Fruit fly (Drosophila melanogaster) whole organism, embryonic: ENCODE data around the gene CG4972.
A peak's percentile ranks its signal among the peaks of the same experiment; 100 is the strongest.

Source experiments
- Atf6 ChIP-seq: fragments of 200-800 bp; sonication (Bioruptor generic); IDR thresholded peaks from 2 replicates; pipeline ENCODE4 v1.3.6; 2022; ENCODE audit warnings: missing biosample characterization, missing genetic modification characterization
- CG1233 ChIP-seq: fragments of 200-800 bp; sonication (Bioruptor generic); optimal IDR thresholded peaks from 4 replicates; lab custom pipeline; 2018; ENCODE audit warnings: missing biosample characterization, mild to moderate bottlenecking, missing genetic modification characterization
- CG12391 ChIP-seq: fragments of 200-800 bp; sonication (Bioruptor generic); optimal IDR thresholded peaks from 3 replicates; lab custom pipeline; 2018; ENCODE audit warnings: missing biosample characterization, mild to moderate bottlenecking, missing genetic modification characterization, moderate library complexity
- CG12659 ChIP-seq: fragments of 200-800 bp; sonication (Bioruptor generic); optimal IDR thresholded peaks from 3 replicates; lab custom pipeline; 2017; ENCODE audit warnings: mild to moderate bottlenecking, missing biosample characterization, missing genetic modification reagents, missing genetic modification characterization
- CG16815 ChIP-seq: fragments of 200-800 bp; sonication (Bioruptor generic); optimal IDR thresholded peaks from 3 replicates; lab custom pipeline; 2017; ENCODE audit warnings: missing biosample characterization, mild to moderate bottlenecking, missing genetic modification characterization
- CG1792 ChIP-seq: fragments of 200-800 bp; sonication (Bioruptor generic); optimal IDR thresholded peaks from 2 replicates; lab custom pipeline; 2016; ENCODE audit warnings: missing biosample characterization, missing genetic modification characterization
- CG18011 ChIP-seq: fragments of 200-800 bp; sonication (Bioruptor generic); optimal IDR thresholded peaks from 2 replicates; lab custom pipeline; 2017; ENCODE audit warnings: missing biosample characterization, missing genetic modification characterization, mild to moderate bottlenecking, moderate library complexity, missing genotype
- CG18262 ChIP-seq: fragments of 200-800 bp; optimal IDR thresholded peaks from 3 replicates; lab custom pipeline; 2019; ENCODE audit warnings: missing biosample characterization, mild to moderate bottlenecking, missing genetic modification characterization, moderate library complexity
- CG30020 ChIP-seq: fragments of 200-800 bp; optimal IDR thresholded peaks from 2 replicates; lab custom pipeline; 2019; ENCODE audit warnings: missing biosample characterization, mild to moderate bottlenecking, missing genetic modification characterization, moderate library complexity
- CG32767 ChIP-seq: fragments of 200-800 bp; sonication (Bioruptor generic); IDR thresholded peaks from 2 replicates; pipeline ENCODE4 v1.3.6; 2022; ENCODE audit warnings: missing biosample characterization, missing genetic modification characterization
- CG6683 ChIP-seq: fragments of 200-800 bp; sonication (Bioruptor generic); optimal IDR thresholded peaks from 2 replicates; lab custom pipeline; 2017; ENCODE audit warnings: missing biosample characterization, mild to moderate bottlenecking, missing genetic modification characterization, missing genetic modification reagents
- CG6689 ChIP-seq: fragments of 200-800 bp; sonication (Bioruptor generic); IDR thresholded peaks from 2 replicates; pipeline ENCODE4 v1.3.6; 2022; ENCODE audit warnings: missing biosample characterization, missing genetic modification characterization
- CG6765 ChIP-seq: fragments of 200-800 bp; sonication (Bioruptor generic); optimal IDR thresholded peaks from 3 replicates; lab custom pipeline; 2017; ENCODE audit warnings: missing biosample characterization, mild to moderate bottlenecking, missing genetic modification characterization
- CG7963 ChIP-seq: fragments of 200-800 bp; sonication (Bioruptor generic); IDR thresholded peaks from 3 replicates; pipeline ENCODE4 v1.3.6; 2022; ENCODE audit warnings: missing biosample characterization, missing genetic modification characterization; ENCODE audit not compliant: partially characterized antibody
- CG8089 ChIP-seq: fragments of 200-800 bp; sonication (Bioruptor generic); optimal IDR thresholded peaks from 3 replicates; lab custom pipeline; 2016; ENCODE audit warnings: missing biosample characterization, missing genetic modification characterization
- D19A ChIP-seq: fragments of 200-800 bp; optimal IDR thresholded peaks from 3 replicates; lab custom pipeline; 2019; ENCODE audit warnings: missing biosample characterization, mild to moderate bottlenecking, missing genetic modification characterization, moderate library complexity
- Dref ChIP-seq: fragments of 200-800 bp; sonication (Bioruptor generic); IDR thresholded peaks from 2 replicates; pipeline ENCODE4 v1.3.6; 2022; ENCODE audit warnings: missing biosample characterization, missing genetic modification characterization
- HmgD ChIP-seq: fragments of 200-800 bp; sonication (Bioruptor generic); optimal IDR thresholded peaks from 3 replicates; lab custom pipeline; 2016; ENCODE audit warnings: missing biosample characterization, missing genetic modification characterization
- MBD-R2 ChIP-seq: fragments of 200-800 bp; sonication (Bioruptor generic); IDR thresholded peaks from 2 replicates; pipeline ENCODE4 v1.3.6; 2022; ENCODE audit warnings: missing biosample characterization, missing genetic modification characterization
- Mes4 ChIP-seq: fragments of 200-800 bp; sonication (Bioruptor generic); optimal IDR thresholded peaks from 2 replicates; lab custom pipeline; 2016; ENCODE audit warnings: missing biosample characterization, missing genetic modification characterization
- Oaz ChIP-seq: fragments of 200-800 bp; sonication (Bioruptor generic); IDR thresholded peaks from 2 replicates; pipeline ENCODE4 v1.3.6; 2022; ENCODE audit warnings: missing biosample characterization, missing genetic modification characterization
- PHDP ChIP-seq: fragments of 200-800 bp; sonication (Bioruptor generic); optimal IDR thresholded peaks from 3 replicates; lab custom pipeline; 2018; ENCODE audit warnings: missing biosample characterization, mild to moderate bottlenecking, missing genetic modification characterization, moderate library complexity
- Sry-δ ChIP-seq: fragments of 200-800 bp; sonication (Bioruptor generic); optimal IDR thresholded peaks from 2 replicates; lab custom pipeline; 2016; ENCODE audit warnings: missing biosample characterization, missing genetic modification characterization
- Trl ChIP-seq, 3 experiments: fragments of >200 bp in 2 of 3; fragments of 200-800 bp in 1 of 3; sonication (Bioruptor generic) in 1 of 3; optimal IDR thresholded peaks; 2 replicates in 1 of 3; 3 replicates in 2 of 3; lab custom pipeline; 2016 to 2017; ENCODE audit warnings: missing biosample characterization in 1 of 3, missing genetic modification characterization in 1 of 3
- YL-1 ChIP-seq: fragments of 200-800 bp; sonication (Bioruptor generic); optimal IDR thresholded peaks from 3 replicates; lab custom pipeline; 2017; ENCODE audit warnings: missing biosample characterization, mild to moderate bottlenecking, missing genetic modification characterization
- ci ChIP-seq: fragments of 200-800 bp; sonication (Bioruptor generic); IDR thresholded peaks from 3 replicates; pipeline ENCODE4 v1.3.6; 2022; ENCODE audit warnings: missing biosample characterization, missing genetic modification characterization
- corto ChIP-seq: fragments of 200-800 bp; sonication (Bioruptor generic); optimal IDR thresholded peaks from 2 replicates; lab custom pipeline; 2016; ENCODE audit warnings: missing biosample characterization, mild to moderate bottlenecking, missing genetic modification characterization, moderate library complexity
- dpn ChIP-seq, 2 experiments: fragments of 200-800 bp; sonication (Bioruptor generic); optimal IDR thresholded peaks; 3 replicates each; lab custom pipeline; 2016; ENCODE audit warnings: missing biosample characterization in 2 of 2, missing genetic modification characterization in 2 of 2
- ewg ChIP-seq: fragments of 200-800 bp; sonication (Bioruptor generic); optimal IDR thresholded peaks from 3 replicates; lab custom pipeline; 2017; ENCODE audit warnings: mild to moderate bottlenecking, missing biosample characterization, missing genetic modification reagents, missing genetic modification characterization
- fd64A ChIP-seq: fragments of 200-800 bp; sonication (Bioruptor generic); optimal IDR thresholded peaks from 3 replicates; lab custom pipeline; 2018; ENCODE audit warnings: missing biosample characterization, mild to moderate bottlenecking, missing genetic modification characterization
- ftz-f1 ChIP-seq: fragments of 200-800 bp; sonication (Bioruptor generic); optimal IDR thresholded peaks from 2 replicates; lab custom pipeline; 2016; ENCODE audit warnings: missing biosample characterization, missing genetic modification characterization
- gem ChIP-seq: fragments of 200-800 bp; sonication (Bioruptor generic); optimal IDR thresholded peaks from 2 replicates; lab custom pipeline; 2019; ENCODE audit warnings: missing biosample characterization, mild to moderate bottlenecking, missing genetic modification characterization, moderate library complexity
- grau ChIP-seq: fragments of 200-800 bp; optimal IDR thresholded peaks from 3 replicates; lab custom pipeline; 2019; ENCODE audit warnings: missing biosample characterization, mild to moderate bottlenecking, missing genetic modification characterization, moderate library complexity
- gsb ChIP-seq: fragments of 200-800 bp; sonication (Bioruptor generic); IDR thresholded peaks from 2 replicates; pipeline ENCODE4 v1.3.6; 2022; ENCODE audit warnings: missing biosample characterization, missing genetic modification characterization
- lilli ChIP-seq: fragments of 200-800 bp; sonication (Bioruptor generic); optimal IDR thresholded peaks from 3 replicates; lab custom pipeline; 2016; ENCODE audit warnings: missing biosample characterization, missing genetic modification characterization
- mam ChIP-seq: fragments of 200-800 bp; sonication (Bioruptor generic); optimal IDR thresholded peaks from 3 replicates; lab custom pipeline; 2016; ENCODE audit warnings: missing biosample characterization, missing genetic modification characterization
- pho ChIP-seq: fragments of 200-800 bp; sonication (Bioruptor generic); optimal IDR thresholded peaks from 2 replicates; lab custom pipeline; 2016; ENCODE audit warnings: missing biosample characterization, missing genetic modification characterization
- phol ChIP-seq: fragments of 200-800 bp; sonication (Bioruptor generic); optimal IDR thresholded peaks from 3 replicates; lab custom pipeline; 2018; ENCODE audit warnings: missing biosample characterization, mild to moderate bottlenecking, missing genetic modification characterization, moderate library complexity
- pnt ChIP-seq: fragments of 200-800 bp; sonication (Bioruptor generic); optimal IDR thresholded peaks from 3 replicates; lab custom pipeline; 2016; ENCODE audit warnings: missing biosample characterization, missing genetic modification characterization
- sens ChIP-seq: fragments of 200-800 bp; sonication (Bioruptor generic); peaks from one replicate; lab custom pipeline; 2016; ENCODE audit warnings: missing biosample characterization, missing genetic modification characterization
- sisA ChIP-seq: fragments of 200-800 bp; sonication (Bioruptor generic); IDR thresholded peaks from 2 replicates; pipeline ENCODE4 v1.3.6; 2022; ENCODE audit warnings: missing biosample characterization, missing genetic modification characterization
- ssp ChIP-seq: fragments of 200-800 bp; sonication (Bioruptor generic); IDR thresholded peaks from 2 replicates; pipeline ENCODE4 v1.3.6; 2022; ENCODE audit warnings: missing biosample characterization, missing genetic modification characterization
- tio ChIP-seq: fragments of 200-800 bp; sonication (Bioruptor generic); optimal IDR thresholded peaks from 2 replicates; lab custom pipeline; 2017; ENCODE audit warnings: missing biosample characterization, missing genetic modification characterization, inconsistent platforms
- vvl ChIP-seq: fragments of 200-800 bp; sonication (Bioruptor generic); IDR thresholded peaks from 2 replicates; pipeline ENCODE4 v1.3.6; 2022; ENCODE audit warnings: missing biosample characterization, missing genetic modification characterization
- wek ChIP-seq: fragments of 200-800 bp; sonication (Bioruptor generic); optimal IDR thresholded peaks from 3 replicates; lab custom pipeline; 2018; ENCODE audit warnings: missing biosample characterization, mild to moderate bottlenecking, missing genetic modification characterization, moderate library complexity

Gene CG4972

DNA sequence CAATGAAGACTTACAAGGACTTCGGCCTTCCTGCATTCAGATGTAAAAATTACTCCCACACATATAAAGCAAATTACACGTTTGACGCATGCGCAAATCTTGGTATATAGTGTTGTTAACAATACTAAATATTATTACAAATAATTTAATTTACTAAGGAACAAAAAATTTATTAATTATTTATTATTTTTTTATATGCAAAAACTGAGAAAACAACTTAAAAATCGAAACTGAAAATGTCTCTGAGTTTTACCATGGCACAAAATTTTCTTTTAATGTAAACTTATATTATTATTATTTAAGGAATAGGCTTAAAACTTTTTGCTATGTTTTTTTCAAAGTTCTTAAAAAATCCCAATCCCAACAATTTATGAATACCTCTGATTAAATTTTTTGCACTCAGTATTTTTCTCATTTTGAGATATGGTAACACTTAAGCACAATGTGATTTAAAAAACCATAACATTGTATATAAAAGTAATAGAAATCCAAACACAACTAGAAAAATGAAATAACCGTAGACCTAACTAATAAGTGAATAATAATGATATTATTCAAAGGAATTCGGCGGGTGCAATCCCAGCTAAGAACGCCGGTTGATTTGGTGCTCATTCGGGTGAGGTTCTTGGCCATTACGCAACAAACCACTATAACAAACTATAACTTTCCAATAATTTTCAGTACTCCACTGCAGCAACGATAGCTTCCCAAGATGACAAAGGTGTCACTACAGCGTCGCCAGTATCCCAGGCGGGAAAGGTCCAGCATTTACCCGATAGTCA lies 16.7 kb downstream of the CG4972 start, which contains the start of the genes Schip1 and Cox10 (continued):
- TF ChIP-seq ewg (GFP tag; lab: Kevin White, UChicago), result peak; percentile 87
- TF ChIP-seq CG12391 (tag; lab: Kevin White, UChicago), result peak; percentile 72
- TF ChIP-seq CG8089 (GFP tag; lab: Kevin White, UChicago), result no peak
- no peak for TF ChIP-seq Sry-δ (GFP tag; lab: Kevin White, UChicago)
- no peak for TF ChIP-seq CG32767
- no peak for TF ChIP-seq CG7963 (GFP tag; lab: Robert Waterston, UW)
- no peak for TF ChIP-seq tio (GFP tag; lab: Kevin White, UChicago)
- TF ChIP-seq PHDP (tag; lab: Kevin White, UChicago), result peak; percentile 43
- no peak for TF ChIP-seq Trl (optimal IDR thresholded peaks at IDR 0.05; lab: Kevin White, UChicago)
- TF ChIP-seq Trl (GFP tag; optimal IDR thresholded peaks at IDR 0.05; lab: Kevin White, UChicago), result no peak
- no peak for TF ChIP-seq CG18011 (GFP tag; lab: Kevin White, UChicago)
- TF ChIP-seq Mes4 (GFP tag; lab: Kevin White, UChicago), result no peak
- TF ChIP-seq CG18262 (tag; lab: Kevin White, UChicago), result peak; percentile 38
- TF ChIP-seq ci (GFP tag; lab: Robert Waterston, UW), result no peak
- no peak for TF ChIP-seq sisA (GFP tag; lab: Robert Waterston, UW)

DNA sequence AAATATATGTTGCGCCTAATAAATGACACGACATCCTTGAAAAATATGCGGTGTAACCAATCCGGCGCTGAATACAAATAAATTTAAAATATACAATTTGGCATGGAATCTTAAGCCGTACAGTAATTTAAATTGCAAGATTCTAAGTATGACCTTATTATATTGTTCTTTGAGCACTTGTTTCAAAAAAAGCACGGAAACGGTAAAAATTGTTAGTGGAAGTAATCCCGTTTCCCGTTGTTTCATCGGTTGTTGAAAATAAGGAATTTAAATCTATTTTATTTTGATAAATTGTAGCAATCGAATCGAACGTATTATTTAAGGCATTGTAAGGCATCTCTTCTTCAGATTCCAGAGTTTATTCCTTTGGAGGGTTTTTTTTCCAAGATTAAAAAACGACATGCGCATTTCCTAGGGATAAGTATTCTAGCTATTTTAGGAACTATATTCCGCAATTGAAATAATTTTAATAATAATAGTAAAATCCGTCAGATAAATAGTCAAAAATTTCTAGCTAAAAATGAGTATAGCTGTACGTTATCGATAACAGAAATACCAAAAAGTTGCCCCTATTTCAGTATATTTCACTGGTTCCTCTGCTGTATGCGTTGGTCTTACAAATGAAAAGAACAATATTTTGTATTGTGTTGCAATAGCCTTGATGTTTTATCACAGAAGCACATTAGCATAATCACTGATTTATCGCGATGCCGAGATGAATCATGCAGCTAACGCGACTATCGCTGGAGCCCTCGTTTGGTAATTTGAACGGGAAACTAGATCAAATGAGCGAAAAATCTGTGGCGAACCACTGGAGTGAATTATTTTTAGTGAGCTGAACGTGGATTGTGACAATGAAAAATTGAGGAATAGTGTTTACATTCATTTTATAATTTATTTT lies 18.7 kb downstream of the CG4972 start, which contains the start of gene GATAd:
Gene GATAd (plus strand): TSS at position 644 of the 901 bp plus-strand sequence.
- TF ChIP-seq pho (GFP tag; lab: Kevin White, UChicago) (no peak), sens (peak; percentile 67), vvl (GFP tag; lab: Robert Waterston, UW) (peak; percentile 69; the same call in 1 of the 2 replicates), CG12391 (tag; lab: Kevin White, UChicago) (peak; percentile 29), tio (GFP tag; lab: Kevin White, UChicago) (no peak), lilli (peak; percentile 16), gem (tag; lab: Kevin White, UChicago) (peak; percentile 26), corto (GFP tag; lab: Kevin White, UChicago) (no peak), wek (GFP tag; lab: Kevin White, UChicago) (peak; percentile 5), fd64A (GFP tag; lab: Kevin White, UChicago) (no peak), phol (tag; lab: Kevin White, UChicago) (peak; percentile 13), CG6765 (GFP tag; lab: Kevin White, UChicago) (no peak), CG6683 (GFP tag; lab: Kevin White, UChicago) (no peak), grau (tag; lab: Kevin White, UChicago) (peak; percentile 19), Oaz (GFP tag; lab: Robert Waterston, UW) (no peak), CG30020 (tag; lab: Kevin White, UChicago) (peak; percentile 95), HmgD (no peak), dpn (GFP tag; optimal IDR thresholded peaks at IDR 0.05; lab: Kevin White, UChicago) (peak in 1 of 2 experiments; percentile 23), CG1792 (no peak), Atf6 (GFP tag; lab: Robert Waterston, UW) (no peak), MBD-R2 (GFP tag; lab: Robert Waterston, UW) (peak; percentile 19; the same call in 1 of the 2 replicates), CG6689 (GFP tag; lab: Robert Waterston, UW) (peak; percentile 6; the same call in 1 of the 2 replicates), gsb (GFP tag; lab: Robert Waterston, UW) (no peak), CG1233 (GFP tag; lab: Kevin White, UChicago) (no peak), mam (peak; percentile 14), Dref (GFP tag; lab: Robert Waterston, UW) (peak; percentile 62), CG16815 (GFP tag; lab: Kevin White, UChicago) (no peak), ftz-f1 (GFP tag; lab: Kevin White, UChicago) (peak; percentile 61), Trl (optimal IDR thresholded peaks at IDR 0.05; lab: Kevin White, UChicago) (no peak), Trl (GFP tag; optimal IDR thresholded peaks at IDR 0.05; lab: Kevin White, UChicago) (no peak), pnt (GFP tag; lab: Kevin White, UChicago) (no peak), D19A (tag; lab: Kevin White, UChicago) (peak; percentile 2), CG12659 (GFP tag; lab: Kevin White, UChicago) (peak; percentile 65), YL-1 (GFP tag; lab: Kevin White, UChicago) (peak; percentile 16), ssp (GFP tag; lab: Robert Waterston, UW) (peak; percentile 21; the same call in 1 of the 2 replicates)
